Worm (Caenorhabditis elegans): Measurements from ENCODE around the gene dolk-1.

Gene dolk-1

ce11 chrIII:11933539-11933938, at the start of gene dolk-1:
Gene dolk-1 (minus strand): TSS chrIII:11933639.
- TF ChIP-seq him-1 (tag; optimal IDR thresholded peaks at IDR 0.05): no peak
- TF ChIP-seq dao-5 (tag; optimal IDR thresholded peaks at IDR 0.05): no peak
- no peak for TF ChIP-seq W03F9.2 (tag; optimal IDR thresholded peaks at IDR 0.05)

ce11 chrIII:11982474-11982873, 49.0 kb upstream of the dolk-1 start:
- TF ChIP-seq him-1 (tag; optimal IDR thresholded peaks at IDR 0.05) (no peak), dao-5 (tag; optimal IDR thresholded peaks at IDR 0.05) (no peak), W03F9.2 (tag; optimal IDR thresholded peaks at IDR 0.05) (no peak)

- TF ChIP-seq him-1 (tag; optimal IDR thresholded peaks at IDR 0.05) (no peak), W03F9.2 (tag; optimal IDR thresholded peaks at IDR 0.05) (no peak), dao-5 (tag; optimal IDR thresholded peaks at IDR 0.05) (no peak)
Observed at ce11 chrIII:11981539-11981938, 48.1 kb upstream of the dolk-1 start.

ce11 chrIII:11980743-11981142, 47.3 kb upstream of the dolk-1 start:
- TF ChIP-seq him-1 (tag; optimal IDR thresholded peaks at IDR 0.05): no peak
- TF ChIP-seq W03F9.2 (tag; optimal IDR thresholded peaks at IDR 0.05): no peak
- TF ChIP-seq dao-5 (tag; optimal IDR thresholded peaks at IDR 0.05): no peak

- TF ChIP-seq him-1 (tag; optimal IDR thresholded peaks at IDR 0.05) (no peak), W03F9.2 (tag; optimal IDR thresholded peaks at IDR 0.05) (no peak), dao-5 (tag; optimal IDR thresholded peaks at IDR 0.05) (no peak)
Observed at ce11 chrIII:11978742-11979141, 45.3 kb upstream of the dolk-1 start, which contains the start of gene Y56A3A.30. Gene Y56A3A.30 (minus strand): TSS chrIII:11979065.

- TF ChIP-seq him-1 (tag; optimal IDR thresholded peaks at IDR 0.05): no peak
- TF ChIP-seq dao-5 (tag; optimal IDR thresholded peaks at IDR 0.05): no peak
Observed at ce11 chrIII:11974414-11974813, 41.0 kb upstream of the dolk-1 start, which contains the start of gene Y56A3A.31. Gene Y56A3A.31 (plus strand): TSS chrIII:11974477.

- TF ChIP-seq W03F9.2 (tag; optimal IDR thresholded peaks at IDR 0.05): no peak
- no peak for TF ChIP-seq him-1 (tag; optimal IDR thresholded peaks at IDR 0.05)
- TF ChIP-seq dao-5 (tag; optimal IDR thresholded peaks at IDR 0.05): no peak
Observed at ce11 chrIII:11973996-11974395, 40.6 kb upstream of the dolk-1 start, which contains the start of gene ung-1. Gene ung-1 (minus strand): TSS chrIII:11974096.

- no peak for TF ChIP-seq dao-5 (tag; optimal IDR thresholded peaks at IDR 0.05)
- TF ChIP-seq him-1 (tag; optimal IDR thresholded peaks at IDR 0.05): no peak
- TF ChIP-seq W03F9.2 (tag; optimal IDR thresholded peaks at IDR 0.05): no peak
Observed at ce11 chrIII:11971342-11971741, 37.9 kb upstream of the dolk-1 start, which contains the start of gene Y56A3A.28. Gene Y56A3A.28 (minus strand): TSS chrIII:11971374.

- no peak for TF ChIP-seq him-1 (tag; optimal IDR thresholded peaks at IDR 0.05)
- TF ChIP-seq dao-5 (tag; optimal IDR thresholded peaks at IDR 0.05): no peak
- no peak for TF ChIP-seq W03F9.2 (tag; optimal IDR thresholded peaks at IDR 0.05)
Observed at ce11 chrIII:11960080-11960479, 26.6 kb upstream of the dolk-1 start, which contains the start of gene top-3. Gene top-3 (minus strand): TSS chrIII:11960180.

ce11 chrIII:11954150-11954549, 20.7 kb upstream of the dolk-1 start:
- TF ChIP-seq W03F9.2 (tag; optimal IDR thresholded peaks at IDR 0.05): no peak
- no peak for TF ChIP-seq him-1 (tag; optimal IDR thresholded peaks at IDR 0.05)
- TF ChIP-seq dao-5 (tag; optimal IDR thresholded peaks at IDR 0.05): no peak

- TF ChIP-seq him-1 (tag; optimal IDR thresholded peaks at IDR 0.05) (no peak), W03F9.2 (tag; optimal IDR thresholded peaks at IDR 0.05) (no peak), dao-5 (tag; optimal IDR thresholded peaks at IDR 0.05) (no peak)
Observed at ce11 chrIII:11951111-11951510, 17.7 kb upstream of the dolk-1 start.

ce11 chrIII:11949276-11949879, 15.9 kb upstream of the dolk-1 start:
- no peak for TF ChIP-seq dao-5 (tag; optimal IDR thresholded peaks at IDR 0.05)
- TF ChIP-seq W03F9.2 (tag; optimal IDR thresholded peaks at IDR 0.05): no peak
- no peak for TF ChIP-seq him-1 (tag; optimal IDR thresholded peaks at IDR 0.05)

ce11 chrIII:11948437-11948836, 15.0 kb upstream of the dolk-1 start:
- no peak for TF ChIP-seq dao-5 (tag; optimal IDR thresholded peaks at IDR 0.05)

ce11 chrIII:11947527-11947926, 14.1 kb upstream of the dolk-1 start:
- TF ChIP-seq dao-5 (tag; optimal IDR thresholded peaks at IDR 0.05): no peak
- no peak for TF ChIP-seq him-1 (tag; optimal IDR thresholded peaks at IDR 0.05)
- TF ChIP-seq W03F9.2 (tag; optimal IDR thresholded peaks at IDR 0.05): no peak

ce11 chrIII:11946973-11947372, 13.5 kb upstream of the dolk-1 start, which contains the start of gene Y56A3A.7:
Gene Y56A3A.7 (minus strand): TSS chrIII:11947019.
- no peak for TF ChIP-seq W03F9.2 (tag; optimal IDR thresholded peaks at IDR 0.05)
- no peak for TF ChIP-seq dao-5 (tag; optimal IDR thresholded peaks at IDR 0.05)
- TF ChIP-seq him-1 (tag; optimal IDR thresholded peaks at IDR 0.05): no peak
